Worm (Caenorhabditis elegans): ENCODE results near the gene sri-18.

The sri-18 gene

DNA sequence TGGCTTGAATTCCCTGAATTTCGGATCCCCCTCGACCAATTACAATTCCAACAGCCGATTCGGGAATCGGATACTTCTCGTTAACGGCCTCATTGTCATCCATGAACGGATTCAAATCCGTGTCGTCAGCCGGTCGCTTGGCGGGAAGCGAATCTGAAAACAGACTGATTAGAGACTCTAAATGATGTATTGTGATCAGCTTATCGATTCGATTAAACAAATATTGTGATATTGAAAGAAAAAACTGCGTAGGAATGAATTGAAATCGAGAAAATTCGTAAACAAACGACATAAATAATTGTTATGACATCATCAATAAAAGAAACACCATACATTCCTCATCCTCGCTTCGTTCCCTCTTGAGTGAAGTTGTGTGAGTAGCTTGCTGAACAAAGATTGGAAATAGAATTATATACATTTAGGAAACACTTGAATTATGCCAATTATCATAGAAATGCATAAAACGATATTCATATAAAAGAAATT, 22.4 kb downstream of the sri-18 start (continued):
- TF ChIP-seq rec-8 (tag; optimal IDR thresholded peaks at IDR 0.05) (peak in 1 of 2 experiments; percentile 0), nhr-27 (tag; optimal IDR thresholded peaks at IDR 0.05) (peak; percentile 82), athp-1 (tag; optimal IDR thresholded peaks at IDR 0.05) (peak; percentile 95), nfyb-1 (GFP tag; IDR thresholded peaks at IDR 0.05) (0 out of 2 replicates have a peak, but pooled peaks have one; percentile 64), snpc-3.4 (tag; optimal IDR thresholded peaks at IDR 0.05) (no peak), dpl-1 (GFP tag; optimal IDR thresholded peaks at IDR 0.05) (no peak), hsf-1 (GFP tag; IDR thresholded peaks at IDR 0.05) (0 out of 2 replicates have a peak, but pooled peaks have one; percentile 63), die-1 (tag; optimal IDR thresholded peaks at IDR 0.05) (peak; percentile 27), ztf-22 (GFP tag; optimal IDR thresholded peaks at IDR 0.05) (no peak), atf-7 (tag; optimal IDR thresholded peaks at IDR 0.05) (peak; percentile 73), lin-54 (GFP tag; optimal IDR thresholded peaks at IDR 0.05) (peak; percentile 33), snpc-4 (GFP tag; optimal IDR thresholded peaks at IDR 0.05) (no peak), snpc-4 (tag; optimal IDR thresholded peaks at IDR 0.05) (peak in 1 of 4 experiments; percentile 2), snpc-1.1 (tag; optimal IDR thresholded peaks at IDR 0.05; ENCODE audit: insufficient read depth) (no peak), zfh-2 (GFP tag; conservative IDR thresholded peaks at IDR 0.05) (no peak), Y95B8A.8 (GFP tag; IDR thresholded peaks at IDR 0.05) (peak; percentile 85; the same call in 1 of the 2 replicates), gei-17 (GFP tag; optimal IDR thresholded peaks at IDR 0.05) (no peak), T07F8.4 (tag; optimal IDR thresholded peaks at IDR 0.05) (no peak), aptf-2 (GFP tag; conservative IDR thresholded peaks at IDR 0.05) (no peak), fkh-3 (tag; optimal IDR thresholded peaks at IDR 0.05) (peak; percentile 54), madf-6 (GFP tag; IDR thresholded peaks at IDR 0.05) (peak; percentile 75), nhr-179 (tag; optimal IDR thresholded peaks at IDR 0.05) (no peak), madf-3 (GFP tag; IDR thresholded peaks at IDR 0.05) (peak; percentile 88), ccch-3 (GFP tag; optimal IDR thresholded peaks at IDR 0.05) (no peak), B0035.1 (tag; optimal IDR thresholded peaks at IDR 0.05) (peak; percentile 10), T26A5.8 (tag; optimal IDR thresholded peaks at IDR 0.05) (peak; percentile 60), Y67H2A.10 (GFP tag; conservative IDR thresholded peaks at IDR 0.05) (no peak), nhr-120 (GFP tag; IDR thresholded peaks at IDR 0.05) (no peak), mcd-1 (GFP tag; IDR thresholded peaks at IDR 0.05) (no peak), let-607 (tag; optimal IDR thresholded peaks at IDR 0.05) (no peak), attf-6 (GFP tag; IDR thresholded peaks at IDR 0.05) (peak; percentile 73; the same call in 1 of the 2 replicates), dpff-1 (tag; optimal IDR thresholded peaks at IDR 0.05) (peak; percentile 93), ceh-40 (GFP tag; IDR thresholded peaks at IDR 0.05) (no peak), Y53G8AR.9 (GFP tag; conservative IDR thresholded peaks at IDR 0.05) (peak; percentile 75; the same call in 1 of the 2 replicates), B0336.3 (GFP tag; IDR thresholded peaks at IDR 0.05) (peak; percentile 82), C06A6.2 (GFP tag; conservative IDR thresholded peaks at IDR 0.05) (no peak), zim-3 (tag; optimal IDR thresholded peaks at IDR 0.05) (peak; percentile 4), D2030.7 (GFP tag; IDR thresholded peaks at IDR 0.05) (0 out of 2 replicates have a peak, but pooled peaks have one; percentile 36), hrde-1 (tag; optimal IDR thresholded peaks at IDR 0.05; ENCODE audit: borderline replicate concordance) (peak; percentile 77), ztf-26 (tag; optimal IDR thresholded peaks at IDR 0.05) (no peak), ceh-79 (tag; optimal IDR thresholded peaks at IDR 0.05) (peak; percentile 83), let-526 (GFP tag; IDR thresholded peaks at IDR 0.05) (no peak)
